Worm (Caenorhabditis elegans) whole organism, L4 larva: ENCODE results near the gene cah-1.
A peak's percentile ranks its signal among the peaks of the same experiment; 100 is the strongest.

Experiments used
- D1046.2 ChIP-seq: fragments of 200-800 bp; sonication (Bioruptor generic); IDR thresholded peaks from 2 replicates; pipeline ENCODE4 v1.3.6; 2022; ENCODE audit warnings: missing genetic modification characterization, missing compliant biosample characterization
- F10B5.3 ChIP-seq: sonication (generic microtip); optimal IDR thresholded peaks from 2 replicates; lab custom pipeline; 2016; ENCODE audit warnings: mild to moderate bottlenecking, missing genetic modification characterization, missing compliant biosample characterization
- F37D6.2 ChIP-seq: sonication (generic microtip); optimal IDR thresholded peaks from 2 replicates; lab custom pipeline; 2016; ENCODE audit warnings: mild to moderate bottlenecking, missing genetic modification characterization, missing compliant biosample characterization
- F49E8.2 ChIP-seq: sonication (generic microtip); optimal IDR thresholded peaks from 2 replicates; lab custom pipeline; 2016; ENCODE audit warnings: missing compliant biosample characterization, mild to moderate bottlenecking, missing genetic modification characterization, borderline replicate concordance
- T26A8.4 ChIP-seq: fragments of 200-800 bp; sonication (Bioruptor generic); IDR thresholded peaks from 2 replicates; pipeline ENCODE4 v1.3.6; 2022; ENCODE audit warnings: missing genetic modification characterization, missing compliant biosample characterization
- Y48G9A.11 ChIP-seq: fragments of 200-800 bp; sonication (Bioruptor generic); IDR thresholded peaks from 2 replicates; pipeline ENCODE4 v1.3.6; 2022; ENCODE audit warnings: missing genetic modification reagents, missing genetic modification characterization, missing compliant biosample characterization
- Y5F2A.4 ChIP-seq: fragments of 200-800 bp; sonication (Bioruptor generic); optimal IDR thresholded peaks from 2 replicates; lab custom pipeline; 2018; ENCODE audit warnings: mild to moderate bottlenecking, missing genetic modification characterization, missing compliant biosample characterization
- ZK546.5 ChIP-seq, 2 experiments: sonication (generic microtip); optimal IDR thresholded peaks; 2 replicates each; lab custom pipeline; 2017; ENCODE audit warnings: missing biosample characterization in 2 of 2, missing genetic modification characterization in 2 of 2
- ama-1 ChIP-seq: fragments of 150-350 bp; optimal IDR thresholded peaks from 2 replicates; lab custom pipeline; 2014; ENCODE audit warnings: inconsistent platforms, mixed read lengths
- ceh-28 ChIP-seq: fragments of 150-350 bp; optimal IDR thresholded peaks from 2 replicates; lab custom pipeline; 2014; ENCODE audit warnings: missing biosample characterization, missing genetic modification reagents, missing genetic modification characterization
- ceh-32 ChIP-seq: sonication (generic microtip); optimal IDR thresholded peaks from 2 replicates; lab custom pipeline; 2016; ENCODE audit warnings: mild to moderate bottlenecking, missing genetic modification characterization, missing compliant biosample characterization; ENCODE audit not compliant: poor library complexity
- ceh-44 ChIP-seq: fragments of 200-800 bp; sonication (Bioruptor generic); IDR thresholded peaks from 2 replicates; pipeline ENCODE4 v1.3.6; 2022; ENCODE audit warnings: missing genetic modification reagents, missing genetic modification characterization, missing compliant biosample characterization
- ceh-82 ChIP-seq: sonication (generic microtip); optimal IDR thresholded peaks from 2 replicates; lab custom pipeline; 2017; ENCODE audit warnings: missing biosample characterization, missing genetic modification characterization
- daf-19 ChIP-seq: fragments of 200-800 bp; sonication (Bioruptor generic); conservative IDR thresholded peaks from 2 replicates; pipeline ENCODE4 v1.3.6; 2022; ENCODE audit warnings: missing genetic modification characterization, missing compliant biosample characterization
- dpl-1 ChIP-seq: fragments of 150-350 bp; optimal IDR thresholded peaks from 2 replicates; lab custom pipeline; 2014; ENCODE audit warnings: missing biosample characterization, missing genetic modification reagents, missing genetic modification characterization
- duxl-1 ChIP-seq: sonication (generic microtip); optimal IDR thresholded peaks from 2 replicates; lab custom pipeline; 2016; ENCODE audit warnings: mild to moderate bottlenecking, missing genetic modification characterization, moderate library complexity, missing compliant biosample characterization; ENCODE audit not compliant: poor library complexity
- egl-43 ChIP-seq: fragments of 200-800 bp; sonication (Bioruptor generic); IDR thresholded peaks from 2 replicates; pipeline ENCODE4 v1.3.6; 2022; ENCODE audit warnings: missing genetic modification reagents, missing genetic modification characterization, missing compliant biosample characterization
- fos-1 ChIP-seq: fragments of 150-350 bp; optimal IDR thresholded peaks from 2 replicates; lab custom pipeline; 2014; ENCODE audit warnings: missing biosample characterization, missing genetic modification characterization
- gei-8 ChIP-seq: fragments of 200-800 bp; sonication (Bioruptor generic); optimal IDR thresholded peaks from 2 replicates; lab custom pipeline; 2018; ENCODE audit warnings: mild to moderate bottlenecking, missing genetic modification characterization, missing compliant biosample characterization
- hif-1 ChIP-seq, 2 experiments: sonication (generic microtip); optimal IDR thresholded peaks; 2 replicates each; lab custom pipeline; 2016 to 2017; ENCODE audit warnings: missing compliant biosample characterization in 2 of 2, missing genetic modification characterization in 2 of 2, missing genetic modification reagents in 2 of 2, missing genotype in 2 of 2, mild to moderate bottlenecking in 1 of 2
- hlh-11 ChIP-seq: fragments of 200-800 bp; sonication (Bioruptor generic); optimal IDR thresholded peaks from 2 replicates; lab custom pipeline; 2018; ENCODE audit warnings: mild to moderate bottlenecking, missing genetic modification characterization, missing compliant biosample characterization
- hlh-30 ChIP-seq: sonication (generic microtip); optimal IDR thresholded peaks from 2 replicates; lab custom pipeline; 2017; ENCODE audit warnings: antibody characterized with exemption, mild to moderate bottlenecking, missing genetic modification characterization, missing compliant biosample characterization; ENCODE audit not compliant: insufficient read depth
- jun-1 ChIP-seq: fragments of 150-350 bp; optimal IDR thresholded peaks from 2 replicates; lab custom pipeline; 2014; ENCODE audit warnings: missing biosample characterization, missing genetic modification reagents, missing genetic modification characterization
- lin-15B ChIP-seq: fragments of 150-350 bp; sonication (generic microtip); optimal IDR thresholded peaks from 3 replicates; lab custom pipeline; 2014; ENCODE audit warnings: missing biosample characterization, missing genetic modification characterization
- lin-29 ChIP-seq: fragments of 200-800 bp; sonication (Bioruptor generic); IDR thresholded peaks from 2 replicates; pipeline ENCODE4 v1.3.6; 2022; ENCODE audit warnings: missing genetic modification reagents, missing genetic modification characterization, missing compliant biosample characterization
- lsy-2 ChIP-seq, 2 experiments: fragments of 150-350 bp in 1 of 2; sonication (generic microtip) in 1 of 2; optimal IDR thresholded peaks; 2 replicates each; lab custom pipeline; 2014 to 2017; ENCODE audit warnings: missing biosample characterization in 2 of 2, missing genetic modification characterization in 2 of 2
- mes-2 ChIP-seq: sonication (generic microtip); optimal IDR thresholded peaks from 2 replicates; lab custom pipeline; 2016; ENCODE audit warnings: missing genotype, mild to moderate bottlenecking, missing genetic modification characterization, missing compliant biosample characterization; ENCODE audit not compliant: poor library complexity, severe bottlenecking
- nhr-102 ChIP-seq: sonication (generic microtip); optimal IDR thresholded peaks from 2 replicates; lab custom pipeline; 2016; ENCODE audit warnings: mild to moderate bottlenecking, missing genetic modification characterization, moderate library complexity, missing compliant biosample characterization
- nhr-11 ChIP-seq: fragments of 150-350 bp; optimal IDR thresholded peaks from 2 replicates; lab custom pipeline; 2014; ENCODE audit warnings: missing biosample characterization, missing genetic modification characterization
- nhr-111 ChIP-seq: fragments of 200-800 bp; sonication (Bioruptor generic); optimal IDR thresholded peaks from 2 replicates; lab custom pipeline; 2018; ENCODE audit warnings: mild to moderate bottlenecking, missing genetic modification characterization, missing compliant biosample characterization
- nhr-237 ChIP-seq: sonication (generic microtip); optimal IDR thresholded peaks from 2 replicates; lab custom pipeline; 2017; ENCODE audit warnings: missing biosample characterization, missing genetic modification characterization
- nhr-25 ChIP-seq: sonication (generic microtip); optimal IDR thresholded peaks from 2 replicates; lab custom pipeline; 2017; ENCODE audit warnings: missing genetic modification characterization, mild to moderate bottlenecking, missing compliant biosample characterization, antibody characterized with exemption, moderate library complexity, borderline replicate concordance; ENCODE audit not compliant: insufficient read depth
- nhr-42 ChIP-seq: fragments of 200-800 bp; sonication (Bioruptor generic); IDR thresholded peaks from 2 replicates; pipeline ENCODE4 v1.3.6; 2022; ENCODE audit warnings: missing genetic modification characterization, missing compliant biosample characterization
- nhr-48 ChIP-seq: sonication (generic microtip); optimal IDR thresholded peaks from 2 replicates; lab custom pipeline; 2016; ENCODE audit warnings: mild to moderate bottlenecking, missing genetic modification characterization, missing compliant biosample characterization
- nhr-6 ChIP-seq: fragments of 150-350 bp; optimal IDR thresholded peaks from 2 replicates; lab custom pipeline; 2014; ENCODE audit warnings: missing biosample characterization, missing genetic modification characterization
- nhr-76 ChIP-seq: fragments of 150-350 bp; optimal IDR thresholded peaks from 2 replicates; lab custom pipeline; 2014; ENCODE audit warnings: missing biosample characterization, missing genetic modification characterization
- nhr-77 ChIP-seq: fragments of 150-350 bp; optimal IDR thresholded peaks from 2 replicates; lab custom pipeline; 2014; ENCODE audit warnings: missing biosample characterization, missing genetic modification characterization
- pha-4 ChIP-seq, 2 experiments: fragments of 150-350 bp in 1 of 2; fragments of 200-800 bp in 1 of 2; sonication (Bioruptor generic) in 1 of 2; IDR thresholded peaks in 1 of 2; optimal IDR thresholded peaks in 1 of 2; 2 replicates each; pipeline versions ENCODE4 v1.3.6 to Lab custom; 2014 to 2022; ENCODE audit warnings: missing genetic modification characterization in 2 of 2, missing genetic modification reagents in 2 of 2, missing biosample characterization in 1 of 2, missing compliant biosample characterization in 1 of 2
- pqm-1 ChIP-seq: sonication (generic microtip); optimal IDR thresholded peaks from 2 replicates; lab custom pipeline; 2017; ENCODE audit warnings: missing biosample characterization, missing genetic modification characterization
- sdz-12 ChIP-seq: fragments of 200-800 bp; sonication (Bioruptor generic); optimal IDR thresholded peaks from 2 replicates; lab custom pipeline; 2018; ENCODE audit warnings: mild to moderate bottlenecking, missing genetic modification characterization, missing compliant biosample characterization
- set-16 ChIP-seq: fragments of 200-800 bp; sonication (Bioruptor generic); IDR thresholded peaks from 2 replicates; pipeline ENCODE4 v1.3.6; 2022; ENCODE audit warnings: missing genetic modification reagents, missing genetic modification characterization, missing compliant biosample characterization
- snpc-1.2 ChIP-seq: fragments of 200-800 bp; sonication (Bioruptor generic); IDR thresholded peaks from 2 replicates; pipeline ENCODE4 v1.3.6; 2022; ENCODE audit warnings: missing genetic modification reagents, missing genetic modification characterization, missing compliant biosample characterization
- snpc-4 ChIP-seq: fragments of 150-350 bp; optimal IDR thresholded peaks from 2 replicates; lab custom pipeline; 2014; ENCODE audit warnings: missing biosample characterization, missing genetic modification characterization
- spr-3 ChIP-seq: fragments of 200-800 bp; sonication (Bioruptor generic); optimal IDR thresholded peaks from 2 replicates; lab custom pipeline; 2018; ENCODE audit warnings: mild to moderate bottlenecking, missing genetic modification characterization, missing compliant biosample characterization
- tag-97 ChIP-seq: fragments of 200-800 bp; sonication (Bioruptor generic); IDR thresholded peaks from 2 replicates; pipeline ENCODE4 v1.3.6; 2022; ENCODE audit warnings: missing genetic modification characterization, missing compliant biosample characterization
- zfp-3 ChIP-seq: fragments of 200-800 bp; sonication (Bioruptor generic); conservative IDR thresholded peaks from 2 replicates; pipeline ENCODE4 v1.3.6; 2022; ENCODE audit warnings: missing genetic modification reagents, missing genetic modification characterization, missing compliant biosample characterization
- zip-11 ChIP-seq: fragments of 200-800 bp; sonication (Bioruptor generic); IDR thresholded peaks from 2 replicates; pipeline ENCODE4 v1.3.6; 2022; ENCODE audit warnings: missing genetic modification characterization, missing compliant biosample characterization
- ztf-11 ChIP-seq: fragments of 150-350 bp; optimal IDR thresholded peaks from 2 replicates; lab custom pipeline; 2014; ENCODE audit warnings: missing biosample characterization, missing genetic modification characterization

The cah-1 gene

DNA sequence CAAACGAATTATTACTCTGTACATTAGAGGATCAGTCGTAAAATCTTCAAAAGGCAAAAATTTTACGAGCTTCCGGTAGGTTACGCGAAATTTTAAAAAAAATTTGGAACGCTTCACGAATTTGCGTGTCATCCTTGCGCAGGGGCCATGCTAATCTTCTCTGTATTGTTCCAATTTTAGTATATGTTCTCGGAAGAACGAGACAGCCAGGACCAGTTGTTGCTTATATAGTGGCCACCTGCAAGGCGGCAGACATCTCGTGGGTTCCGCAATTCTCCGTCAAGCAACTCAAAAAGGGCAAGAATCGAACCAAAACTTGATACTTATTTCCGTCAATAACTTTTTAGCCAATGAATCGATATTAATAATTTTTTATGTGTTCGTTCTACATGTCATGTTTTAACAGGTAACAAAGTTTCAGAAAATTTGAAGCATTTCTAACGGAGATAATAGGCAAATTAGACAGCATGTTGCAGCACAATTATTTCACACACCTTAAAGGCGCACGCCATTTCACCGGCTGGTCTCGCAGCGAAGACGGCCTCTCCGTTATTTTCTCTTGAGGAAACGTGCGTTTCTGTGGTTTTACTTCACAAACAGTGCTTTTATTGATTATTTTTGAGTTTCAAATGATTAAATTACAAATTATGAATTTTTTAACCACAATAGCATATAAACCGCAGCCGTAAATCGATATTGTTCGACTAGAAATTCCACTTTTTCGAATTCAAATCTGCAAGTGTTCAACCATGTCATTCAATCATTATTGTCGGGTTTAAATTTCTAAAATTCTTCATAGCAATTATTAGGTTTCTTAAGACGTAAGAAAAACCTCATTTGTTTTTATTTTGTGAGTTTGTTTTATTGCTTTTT is 4.5 kb downstream of the cah-1 start (continued):
- TF ChIP-seq ceh-44 (peak; percentile 81), fos-1 (tag; lab: Kevin White, UChicago) (no peak), Y48G9A.11 (GFP tag; lab: Robert Waterston, UW) (peak; percentile 87), nhr-25 (tag; lab: Kevin White, UChicago) (peak; percentile 61), nhr-102 (peak; percentile 94), gei-8 (peak; percentile 90), nhr-6 (peak; percentile 46), hlh-11 (tag; lab: Kevin White, UChicago) (peak; percentile 83), nhr-48 (tag; lab: Kevin White, UChicago) (peak; percentile 86), zfp-3 (GFP tag; lab: Robert Waterston, UW) (peak; percentile 86), snpc-4 (peak; percentile 96), set-16 (peak; percentile 42; the same call in 1 of the 2 replicates), Y5F2A.4 (peak; percentile 84), F49E8.2 (peak; percentile 93), jun-1 (tag; lab: Kevin White, UChicago) (peak; percentile 38), dpl-1 (GFP tag; lab: Kevin White, UChicago) (peak; percentile 47), mes-2 (tag; lab: Kevin White, UChicago) (peak; percentile 93), lsy-2 (tag; optimal IDR thresholded peaks at IDR 0.05; lab: Kevin White, UChicago) (peak; percentile 48 to 78), pqm-1 (tag; lab: Kevin White, UChicago) (no peak), ceh-32 (tag; lab: Kevin White, UChicago) (peak; percentile 60), ceh-28 (tag; lab: Kevin White, UChicago) (no peak), snpc-1.2 (peak; percentile 86), spr-3 (GFP tag; lab: Kevin White, UChicago) (peak; percentile 73), ceh-82 (no peak), nhr-42 (GFP tag; lab: Robert Waterston, UW) (peak; percentile 93), hif-1 (tag; optimal IDR thresholded peaks at IDR 0.05; lab: Kevin White, UChicago) (peak; percentile 5 to 96), tag-97 (GFP tag; lab: Robert Waterston, UW) (no peak), ztf-11 (tag; lab: Kevin White, UChicago) (no peak), nhr-111 (GFP tag; lab: Kevin White, UChicago) (peak; percentile 81), D1046.2 (peak; percentile 92), ZK546.5 (tag; optimal IDR thresholded peaks at IDR 0.05; lab: Kevin White, UChicago) (no peak), ama-1 (lab: Kevin White, UChicago) (peak; percentile 41), T26A8.4 (peak; percentile 95), F37D6.2 (tag; lab: Kevin White, UChicago) (peak; percentile 75), sdz-12 (GFP tag; lab: Kevin White, UChicago) (peak; percentile 67), lin-29 (GFP tag; lab: Robert Waterston, UW) (peak; percentile 49; the same call in 1 of the 2 replicates), pha-4 (GFP tag; IDR thresholded peaks at IDR 0.05; lab: Robert Waterston, UW) (peak; percentile 92), pha-4 (tag; optimal IDR thresholded peaks at IDR 0.05; lab: Kevin White, UChicago) (no peak), egl-43 (GFP tag; lab: Robert Waterston, UW) (peak; percentile 94), nhr-237 (tag; lab: Kevin White, UChicago) (no peak), daf-19 (GFP tag; lab: Robert Waterston, UW) (peak; percentile 87), nhr-11 (tag; lab: Kevin White, UChicago) (no peak), hlh-30 (tag; lab: Kevin White, UChicago) (peak; percentile 18), lin-15B (tag; lab: Kevin White, UChicago) (no peak), nhr-77 (no peak), duxl-1 (tag; lab: Kevin White, UChicago) (peak; percentile 87), zip-11 (GFP tag; lab: Robert Waterston, UW) (0 out of 2 replicates have a peak, but pooled peaks have one; percentile 28), nhr-76 (tag; lab: Kevin White, UChicago) (no peak), F10B5.3 (tag; lab: Kevin White, UChicago) (peak; percentile 83)
